Fruit fly (Drosophila melanogaster): Measurements from ENCODE around the gene CG3168.

CG3168 gene

DNA sequence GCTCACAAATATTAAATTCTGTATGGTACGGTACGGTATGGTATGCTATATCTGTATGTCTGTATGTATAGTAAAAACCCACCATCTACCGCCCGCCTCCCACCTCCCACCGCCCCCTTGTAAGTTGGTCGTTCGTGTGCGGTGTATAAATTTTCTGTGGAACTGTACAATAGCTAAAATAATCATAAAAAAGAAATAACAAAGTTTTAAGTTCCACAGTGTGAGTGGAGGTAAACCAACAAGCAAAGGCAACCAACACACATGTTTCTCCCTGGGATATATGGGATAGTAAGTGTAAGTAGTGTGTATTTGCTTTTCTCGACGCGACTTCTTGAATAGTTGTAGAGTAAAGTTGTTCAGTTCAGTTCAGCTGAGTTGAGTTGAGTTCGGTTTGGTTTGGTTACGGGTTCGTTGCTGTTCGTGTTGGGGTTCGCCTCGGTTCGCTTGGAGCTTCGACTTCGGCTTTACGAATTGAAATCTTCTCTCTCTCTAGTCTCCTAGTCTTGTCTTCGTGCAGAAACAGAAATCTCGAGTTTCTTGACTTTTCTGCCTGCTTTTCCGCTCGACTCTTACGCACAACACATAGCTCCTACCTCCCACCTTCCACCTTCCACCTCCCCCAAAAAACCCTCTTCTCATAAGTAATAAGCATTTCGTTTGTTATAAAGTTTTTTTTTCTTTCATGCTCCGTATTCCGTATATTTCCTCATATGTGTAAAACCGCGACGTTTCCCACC lies 33.0 kb downstream of the CG3168 start (continued):
- no peak for TF ChIP-seq E2f1 (GFP tag; IDR thresholded peaks at IDR 0.05)
- TF ChIP-seq twi (tag; optimal IDR thresholded peaks at IDR 0.05) = peak; percentile 34
- no peak for TF ChIP-seq Elba2 (GFP tag; optimal IDR thresholded peaks at IDR 0.05)
- TF ChIP-seq Hr39 (optimal IDR thresholded peaks at IDR 0.05) = no peak
- no peak for TF ChIP-seq CG30431 (GFP tag; optimal IDR thresholded peaks at IDR 0.05)
- no peak for TF ChIP-seq CG4707 (GFP tag; optimal IDR thresholded peaks at IDR 0.05)
- TF ChIP-seq Side (GFP tag; optimal IDR thresholded peaks at IDR 0.05) = no peak
- TF ChIP-seq CG2875 (GFP tag; optimal IDR thresholded peaks at IDR 0.05) = no peak
- no peak for TF ChIP-seq Poxn (GFP tag; IDR thresholded peaks at IDR 0.05)
- TF ChIP-seq B-H1 (GFP tag; IDR thresholded peaks at IDR 0.05) = no peak
- TF ChIP-seq Sry-δ (GFP tag; optimal IDR thresholded peaks at IDR 0.05) = no peak
- no peak for TF ChIP-seq ken (GFP tag; IDR thresholded peaks at IDR 0.05)
- peak; percentile 22 for TF ChIP-seq CG2678 (tag; optimal IDR thresholded peaks at IDR 0.05)
- TF ChIP-seq CG1024 (GFP tag; IDR thresholded peaks at IDR 0.05) = no peak
- TF ChIP-seq jumu (GFP tag; optimal IDR thresholded peaks at IDR 0.05) = no peak
- peak; percentile 46 for TF ChIP-seq cg (GFP tag; optimal IDR thresholded peaks at IDR 0.05)
- no peak for TF ChIP-seq abd-A (tag; optimal IDR thresholded peaks at IDR 0.05)
- no peak for TF ChIP-seq Max (GFP tag; optimal IDR thresholded peaks at IDR 0.05)
- no peak for TF ChIP-seq CG3847 (GFP tag; IDR thresholded peaks at IDR 0.05)
- peak; percentile 83 for TF ChIP-seq CG8388 (GFP tag; optimal IDR thresholded peaks at IDR 0.05)
- TF ChIP-seq psq (GFP tag; optimal IDR thresholded peaks at IDR 0.05) = peak; percentile 31
- no peak for TF ChIP-seq tap (tag; optimal IDR thresholded peaks at IDR 0.05)
- TF ChIP-seq hbn (GFP tag; IDR thresholded peaks at IDR 0.05; ENCODE audit: partially characterized antibody) = no peak
- no peak for TF ChIP-seq gro (GFP tag; optimal IDR thresholded peaks at IDR 0.05)
- no peak for TF ChIP-seq Tbp (GFP tag; optimal IDR thresholded peaks at IDR 0.05)
- no peak for TF ChIP-seq CG7839 (tag; optimal IDR thresholded peaks at IDR 0.05)
- TF ChIP-seq CG15514 (GFP tag; optimal IDR thresholded peaks at IDR 0.05) = peak; percentile 24
- TF ChIP-seq Bdp1 (GFP tag; optimal IDR thresholded peaks at IDR 0.05) = no peak
- TF ChIP-seq CG4424 (GFP tag; optimal IDR thresholded peaks at IDR 0.05) = no peak
- TF ChIP-seq fd102C (GFP tag; optimal IDR thresholded peaks at IDR 0.05) = no peak
- TF ChIP-seq CG3838 (GFP tag; optimal IDR thresholded peaks at IDR 0.05) = no peak
- no peak for TF ChIP-seq TFAM (GFP tag; optimal IDR thresholded peaks at IDR 0.05)
- no peak for TF ChIP-seq CG11456 (GFP tag; IDR thresholded peaks at IDR 0.05)
- no peak for TF ChIP-seq CG15696 (tag; optimal IDR thresholded peaks at IDR 0.05)
- no peak for TF ChIP-seq HLH4C (GFP tag; IDR thresholded peaks at IDR 0.05; ENCODE audit: partially characterized antibody)
- TF ChIP-seq CG9609 (GFP tag; optimal IDR thresholded peaks at IDR 0.05) = no peak
- TF ChIP-seq prd (optimal IDR thresholded peaks at IDR 0.05) = no peak
- TF ChIP-seq prd (GFP tag; IDR thresholded peaks at IDR 0.05) = no peak
- TF ChIP-seq Abd-B (GFP tag; optimal IDR thresholded peaks at IDR 0.05) = no peak
- no peak for TF ChIP-seq CG13424 (tag; optimal IDR thresholded peaks at IDR 0.05)
- TF ChIP-seq CG34376 (GFP tag; optimal IDR thresholded peaks at IDR 0.05) = no peak
- no peak for TF ChIP-seq Bgb (GFP tag; IDR thresholded peaks at IDR 0.05; ENCODE audit: partially characterized antibody)
- no peak for TF ChIP-seq CG8290 (GFP tag; optimal IDR thresholded peaks at IDR 0.05)
- TF ChIP-seq CG8290 (tag; optimal IDR thresholded peaks at IDR 0.05) = peak in 1 of 2 experiments; percentile 32
- TF ChIP-seq CG12659 (GFP tag; optimal IDR thresholded peaks at IDR 0.05) = no peak
- TF ChIP-seq peb (GFP tag; IDR thresholded peaks at IDR 0.05) = no peak
- TF ChIP-seq E2f2 (GFP tag; IDR thresholded peaks at IDR 0.05) = no peak
- TF ChIP-seq Dad (GFP tag; optimal IDR thresholded peaks at IDR 0.05) = no peak
- TF ChIP-seq Hmr (GFP tag; optimal IDR thresholded peaks at IDR 0.05) = peak; percentile 27
- no peak for TF ChIP-seq dpn (GFP tag; optimal IDR thresholded peaks at IDR 0.05)
- no peak for TF ChIP-seq CG3995 (GFP tag; optimal IDR thresholded peaks at IDR 0.05)

Data from whole organism, embryonic.